Fruit fly (Drosophila melanogaster): Measurements from ENCODE around the gene CG33769.

CG33769 gene

DNA sequence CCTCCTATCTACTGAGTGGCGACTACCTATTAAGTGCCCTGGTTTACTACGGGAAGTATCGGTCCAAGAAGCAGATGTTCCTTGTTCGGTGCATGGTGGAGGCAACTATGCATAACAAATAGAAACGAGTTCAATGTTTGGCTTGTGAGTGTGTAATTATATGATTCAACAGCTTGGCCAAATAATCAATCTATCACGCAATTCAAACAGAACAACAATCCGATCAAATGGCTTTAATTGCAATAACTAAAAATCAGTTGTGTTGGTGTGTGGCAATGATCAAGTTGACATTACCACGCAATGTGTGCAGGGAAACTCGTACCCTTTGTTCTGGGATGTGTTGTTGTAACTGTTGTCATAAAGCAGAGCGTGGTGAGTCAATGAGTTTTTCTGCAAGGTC lies at the start of gene CG33769:
Gene CG33769 (plus strand): TSS at position 301 of the 400 bp plus-strand sequence.
- TF ChIP-seq CTCF (optimal IDR thresholded peaks at IDR 0.05) (no peak), CG8478 (optimal IDR thresholded peaks at IDR 0.05) (no peak)

DNA sequence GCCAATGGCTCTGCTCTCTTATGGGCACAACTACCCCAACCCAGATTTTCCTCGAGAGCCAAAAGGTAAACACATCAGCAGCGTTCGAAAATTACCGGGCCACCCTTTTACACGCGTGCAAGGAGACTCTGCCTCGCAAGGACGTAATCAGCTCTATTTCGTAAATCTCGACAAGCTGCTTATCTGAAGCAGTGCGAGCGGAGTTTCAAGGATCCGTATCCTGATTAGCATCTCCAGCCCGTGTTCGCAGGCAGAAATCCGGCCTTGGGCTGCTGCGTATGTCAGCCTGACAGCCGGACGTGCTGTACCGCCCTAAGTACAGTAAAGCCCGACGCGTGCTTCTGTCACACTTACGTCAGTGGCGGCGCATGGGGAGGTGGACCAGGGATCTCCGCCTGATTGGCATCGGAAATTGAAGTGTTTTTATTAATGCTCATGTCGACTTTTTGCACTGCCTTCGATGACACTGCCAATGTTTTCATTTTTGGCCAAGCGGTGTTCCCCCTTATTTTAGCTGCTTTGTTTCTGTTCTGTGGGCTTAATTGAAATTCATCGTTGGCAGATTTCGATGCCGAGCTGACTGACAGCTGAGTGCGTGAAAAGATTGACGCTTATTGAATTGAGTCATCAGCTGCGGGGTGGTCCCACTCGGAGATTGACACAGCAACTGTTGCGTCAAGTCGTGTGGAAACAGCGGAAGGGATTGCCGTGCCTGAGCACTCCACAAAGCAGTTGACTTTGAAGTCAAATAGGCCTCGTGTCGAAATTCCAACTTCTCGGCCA lies 41.9 kb upstream of the CG33769 start, which contains the start of gene ND-B14.5AL:
Gene ND-B14.5AL (plus strand): TSS at position 733 of the 783 bp plus-strand sequence.
- TF ChIP-seq CTCF (optimal IDR thresholded peaks at IDR 0.05): no peak

DNA sequence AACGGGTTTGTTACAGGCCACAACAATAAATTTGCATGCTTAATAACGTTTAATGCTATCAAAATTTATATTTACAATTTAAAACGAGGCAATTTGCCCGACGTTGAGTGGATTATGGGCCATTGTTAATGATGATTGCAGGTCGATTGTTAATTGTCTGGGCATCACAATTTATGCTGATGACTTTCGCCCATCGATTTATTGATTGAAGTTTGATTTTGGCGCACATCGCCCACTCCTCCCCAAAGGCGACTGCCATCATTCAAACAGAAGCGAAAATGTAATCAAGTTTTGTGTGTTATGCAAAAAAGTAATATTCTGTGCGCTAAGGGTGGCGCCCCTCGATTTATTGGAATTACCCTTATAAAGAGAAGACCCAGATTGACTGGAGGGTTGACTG lies 40.7 kb upstream of the CG33769 start:
- no peak for TF ChIP-seq CG8478 (optimal IDR thresholded peaks at IDR 0.05)
- no peak for TF ChIP-seq CTCF (optimal IDR thresholded peaks at IDR 0.05)

DNA sequence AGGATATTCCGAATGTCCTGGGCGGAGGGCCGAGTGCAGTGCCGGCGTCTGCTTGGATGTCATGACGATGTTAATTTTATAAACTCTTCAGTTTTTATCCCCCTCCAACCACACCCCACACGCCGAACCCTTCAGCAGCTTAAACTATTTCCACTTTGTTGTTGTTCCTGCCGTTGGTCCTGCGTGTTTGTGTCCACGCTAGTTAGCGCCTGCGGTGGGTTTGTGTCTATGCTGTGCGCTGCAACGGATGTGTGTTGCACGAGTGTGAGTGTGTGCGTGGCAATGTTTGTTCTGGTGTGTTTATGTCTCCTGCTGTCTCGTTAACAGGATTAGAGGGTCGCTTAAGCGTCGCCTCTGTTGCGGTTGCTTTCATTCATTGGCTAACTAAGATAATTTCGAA lies 30.9 kb upstream of the CG33769 start:
- TF ChIP-seq CTCF (optimal IDR thresholded peaks at IDR 0.05): peak; percentile 58 to 59
- no peak for TF ChIP-seq CG8478 (optimal IDR thresholded peaks at IDR 0.05)

DNA sequence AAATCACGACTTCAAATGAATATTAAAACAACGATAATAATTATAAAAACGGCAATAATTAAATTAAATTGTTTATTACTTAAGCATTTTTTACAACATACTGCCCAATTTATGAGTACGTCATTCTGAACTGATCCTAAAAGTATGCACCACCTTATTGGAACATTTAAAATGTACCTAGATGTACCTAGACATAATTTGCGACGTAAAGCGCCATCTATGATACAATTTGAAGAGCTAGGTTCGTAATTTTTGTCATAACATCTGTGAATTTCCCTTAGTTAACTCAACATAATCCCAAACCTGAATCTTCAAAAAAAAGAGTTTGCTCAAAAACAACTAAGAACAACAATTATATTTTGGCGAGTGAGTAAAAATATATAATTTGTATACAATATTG lies 13.6 kb upstream of the CG33769 start:
- TF ChIP-seq CTCF (optimal IDR thresholded peaks at IDR 0.05) (peak; percentile 88 to 89), CG8478 (optimal IDR thresholded peaks at IDR 0.05) (no peak)

DNA sequence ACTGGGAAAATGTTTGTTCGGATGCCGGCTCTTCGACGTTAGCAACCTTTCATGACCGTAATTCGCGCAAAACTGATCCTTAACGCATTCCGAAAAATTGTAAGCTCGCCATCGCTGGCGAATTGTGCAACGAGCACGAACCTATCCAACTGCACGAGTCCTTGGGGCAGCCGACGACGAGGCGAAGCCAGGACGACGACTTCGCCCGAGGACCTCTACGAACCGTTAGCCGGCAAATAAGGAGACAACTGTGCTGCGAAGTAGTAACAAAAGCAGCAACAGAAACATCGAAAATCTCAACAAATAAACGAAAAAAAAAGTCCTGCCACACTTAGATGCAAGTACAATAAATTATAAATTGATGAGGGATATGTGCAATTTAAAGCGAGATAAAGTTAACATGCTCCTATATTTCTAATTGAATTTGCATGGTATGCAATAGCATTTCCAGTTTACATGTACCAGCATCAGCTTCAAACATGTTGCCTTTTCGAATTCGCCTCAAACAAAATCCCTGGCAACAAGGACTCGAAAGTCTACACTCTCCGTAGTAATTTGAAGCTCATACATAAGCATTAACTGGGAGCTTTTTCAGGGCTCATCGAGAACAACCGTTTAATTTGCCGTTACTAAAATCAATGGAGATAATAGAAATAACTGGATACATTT lies 9.7 kb upstream of the CG33769 start, which contains the start of gene CG14459:
Gene CG14459 (minus strand): TSS at position 51 of the 669 bp plus-strand sequence.
- TF ChIP-seq CTCF (optimal IDR thresholded peaks at IDR 0.05): no peak
- TF ChIP-seq CG8478 (optimal IDR thresholded peaks at IDR 0.05): no peak

DNA sequence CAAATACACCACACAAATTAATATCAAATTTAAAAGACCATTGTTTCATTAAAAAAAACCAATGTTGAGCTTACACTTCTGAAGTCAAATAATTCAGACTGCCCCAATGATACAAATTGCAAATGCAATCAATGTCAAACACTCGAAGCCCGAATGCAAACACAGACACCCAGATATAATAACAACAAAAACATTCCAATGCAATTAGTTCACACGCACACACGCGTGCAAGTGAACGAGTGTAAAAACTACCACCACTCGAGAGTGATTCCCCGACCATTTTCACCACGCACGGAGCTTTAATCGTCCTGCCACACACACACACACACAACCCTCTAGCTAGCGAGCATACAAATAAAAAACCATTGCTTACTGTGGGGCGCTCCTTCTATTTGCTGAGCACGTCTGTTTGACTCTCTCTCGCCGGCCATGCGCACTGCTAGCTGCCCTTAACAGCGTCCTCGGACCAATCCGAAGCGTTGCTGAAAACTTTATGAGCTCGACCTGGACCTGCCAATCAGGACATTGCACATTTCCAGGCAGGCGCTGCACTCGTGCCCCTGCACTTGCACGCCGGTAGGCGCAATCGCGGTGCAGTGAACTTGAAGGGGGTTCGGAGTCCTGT lies 5.3 kb upstream of the CG33769 start:
- TF ChIP-seq CG8478 (optimal IDR thresholded peaks at IDR 0.05): no peak
- TF ChIP-seq CTCF (optimal IDR thresholded peaks at IDR 0.05): no peak

DNA sequence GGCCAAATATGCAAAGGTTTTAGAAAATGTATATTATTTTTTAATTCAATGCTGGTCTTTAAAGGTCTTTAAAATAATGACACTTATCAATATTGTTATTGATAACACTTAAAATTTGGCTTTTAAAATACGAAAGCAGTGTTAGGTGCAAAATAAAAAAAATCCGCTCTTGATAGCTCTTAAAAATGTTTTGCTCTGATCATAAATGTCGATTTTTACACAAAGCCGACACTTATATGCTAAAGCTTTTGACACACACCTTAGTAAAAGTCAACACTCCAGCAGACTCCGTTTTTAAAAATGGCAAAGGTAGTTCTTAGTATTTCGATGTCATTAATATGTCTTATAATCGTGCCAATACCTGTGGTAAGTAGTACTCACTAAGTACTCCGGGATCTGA lies 2.4 kb upstream of the CG33769 start, which contains the start of gene CG33766:
Gene CG33766 (plus strand): TSS at position 301 of the 400 bp plus-strand sequence.
- TF ChIP-seq CG8478 (optimal IDR thresholded peaks at IDR 0.05): no peak
- TF ChIP-seq CTCF (optimal IDR thresholded peaks at IDR 0.05): no peak

DNA sequence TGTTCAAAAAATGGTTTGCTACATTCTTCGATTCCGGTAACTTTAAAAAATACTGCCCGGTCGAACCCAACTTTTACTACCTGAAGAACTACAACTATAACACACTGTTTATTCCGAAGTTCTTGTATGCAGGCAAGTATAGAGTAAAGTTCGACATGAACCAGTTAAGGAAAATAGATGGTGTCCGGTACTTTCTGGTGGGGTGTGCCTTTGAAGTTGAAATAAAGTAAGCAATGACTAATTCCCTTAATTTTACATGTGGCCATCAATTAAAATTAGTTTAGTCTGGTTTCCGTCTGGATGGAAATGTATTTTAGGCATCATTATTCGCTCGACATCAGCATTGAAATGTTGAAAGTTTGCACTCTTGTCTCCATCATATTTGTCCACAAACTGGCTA lies 1.7 kb upstream of the CG33769 start, which contains the start of gene CG33767:
Gene CG33767 (plus strand): TSS at position 301 of the 400 bp plus-strand sequence.
- TF ChIP-seq CTCF (optimal IDR thresholded peaks at IDR 0.05) (no peak), CG8478 (optimal IDR thresholded peaks at IDR 0.05) (no peak)

DNA sequence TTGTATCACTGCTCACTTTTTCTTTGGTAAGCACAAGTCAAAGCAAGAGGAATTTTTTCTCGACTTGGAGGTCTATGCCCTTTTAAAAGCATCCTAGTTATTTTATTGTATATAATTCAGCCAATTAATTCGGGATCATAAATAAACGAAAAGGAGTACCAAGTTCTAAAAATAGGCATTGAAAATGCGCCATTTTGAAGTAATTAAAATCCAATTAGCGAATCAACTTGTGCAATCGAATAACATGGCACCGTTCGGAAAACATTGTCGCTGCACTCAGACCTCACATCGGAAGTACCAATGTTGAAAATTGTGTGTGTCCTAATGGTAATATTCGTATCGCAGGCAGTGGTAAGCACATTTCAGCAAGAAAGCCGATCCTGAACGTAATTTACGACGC lies 864 bp upstream of the CG33769 start, which contains the start of gene CG33768:
Gene CG33768 (plus strand): TSS at position 301 of the 400 bp plus-strand sequence.
- no peak for TF ChIP-seq CTCF (optimal IDR thresholded peaks at IDR 0.05)
- TF ChIP-seq CG8478 (optimal IDR thresholded peaks at IDR 0.05): no peak

DNA sequence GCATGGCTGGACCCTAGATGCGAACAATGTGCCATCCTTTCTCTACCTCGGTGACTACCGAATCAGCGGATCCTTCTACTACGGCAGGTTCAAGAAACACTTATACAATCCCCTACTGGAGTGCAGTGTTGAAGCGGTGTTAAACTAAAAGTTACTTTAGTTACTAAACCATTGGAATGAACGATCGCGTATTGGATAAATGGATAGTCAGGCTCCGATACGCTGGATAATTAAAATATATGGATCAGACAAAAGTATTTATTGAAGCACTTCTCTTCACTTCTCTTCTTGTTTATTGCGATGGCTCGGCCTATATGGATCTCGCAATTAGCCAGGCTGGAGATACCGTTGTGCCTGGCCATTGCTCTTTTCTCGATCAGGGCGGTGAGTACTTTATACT lies 645 bp downstream of the CG33769 start, which contains the start of gene CG33770:
Gene CG33770 (plus strand): TSS at position 301 of the 400 bp plus-strand sequence.
- TF ChIP-seq CG8478 (optimal IDR thresholded peaks at IDR 0.05) (no peak), CTCF (optimal IDR thresholded peaks at IDR 0.05) (no peak)

DNA sequence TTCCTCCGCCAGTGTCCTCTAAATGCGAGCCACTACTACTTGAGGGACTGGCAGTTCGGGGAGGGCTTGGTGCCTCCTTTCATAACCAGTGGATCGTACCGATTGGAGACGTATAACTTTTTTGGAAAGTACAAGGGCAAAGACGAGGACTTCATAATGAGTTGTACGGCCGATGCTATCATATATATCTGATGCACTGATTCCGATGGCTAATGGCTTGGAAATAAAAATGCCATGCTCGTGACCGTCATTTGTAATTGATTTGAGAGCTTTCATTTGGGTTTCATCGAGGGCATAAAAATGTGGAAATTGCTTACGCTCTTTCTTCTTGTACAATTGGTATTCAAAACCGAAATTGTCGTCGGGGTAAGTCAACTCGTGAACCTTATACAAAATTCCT lies 1.4 kb downstream of the CG33769 start, which contains the start of gene CG33771:
Gene CG33771 (plus strand): TSS at position 301 of the 400 bp plus-strand sequence.
- TF ChIP-seq CTCF (optimal IDR thresholded peaks at IDR 0.05): no peak
- TF ChIP-seq CG8478 (optimal IDR thresholded peaks at IDR 0.05): no peak

DNA sequence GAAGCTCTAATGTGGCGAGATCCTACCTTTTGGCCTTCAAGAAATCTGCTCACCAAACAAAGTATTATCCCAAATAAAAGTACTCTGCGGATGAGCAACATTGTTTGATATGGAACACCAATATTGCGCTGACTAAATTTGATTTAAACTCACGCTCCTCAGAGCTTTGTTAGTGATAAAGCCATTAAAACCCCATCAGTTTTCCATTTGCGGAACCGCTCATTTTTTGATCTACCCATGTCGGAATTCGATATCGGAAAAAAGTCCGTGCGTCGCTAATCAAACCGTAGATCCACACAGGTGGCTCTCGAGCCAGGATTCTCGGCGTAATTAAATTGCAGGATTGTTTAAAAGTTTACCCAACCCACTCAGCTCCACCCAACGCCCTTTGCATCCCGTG lies 4.7 kb downstream of the CG33769 start, which contains the start of gene CG33772:
Gene CG33772 (minus strand): TSS at position 101 of the 400 bp plus-strand sequence.
- TF ChIP-seq CG8478 (optimal IDR thresholded peaks at IDR 0.05) (no peak), CTCF (optimal IDR thresholded peaks at IDR 0.05) (no peak)

DNA sequence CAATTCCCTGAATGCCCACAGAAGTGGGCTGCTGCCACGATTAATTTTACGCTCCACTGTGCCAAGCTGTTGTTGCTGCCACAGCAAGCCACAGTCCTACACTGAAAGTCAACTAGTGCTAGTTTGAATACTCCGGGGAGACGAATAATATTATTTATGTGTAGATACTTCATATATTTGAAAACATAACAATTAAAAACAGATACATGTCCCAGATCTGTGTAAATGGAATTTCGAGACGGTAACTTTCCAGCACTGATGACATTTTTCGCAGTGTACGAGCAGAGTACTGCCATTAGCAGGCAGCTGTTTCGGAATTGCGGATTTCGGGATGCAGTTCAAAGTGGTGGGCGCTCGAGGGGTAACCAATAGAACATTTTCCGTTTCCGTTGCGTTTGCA lies 17.4 kb downstream of the CG33769 start:
- TF ChIP-seq CG8478 (optimal IDR thresholded peaks at IDR 0.05): no peak
